Worm (Caenorhabditis elegans): ENCODE data around the gene spp-30.

ce11 chrX:11608110-11608759 lies 20.2 kb downstream of the spp-30 start:
- TF ChIP-seq W03F9.2 (tag; optimal IDR thresholded peaks at IDR 0.05) (no peak), him-1 (tag; optimal IDR thresholded peaks at IDR 0.05) (no peak)

Data from whole organism, L4/young adult.